Worm (Caenorhabditis elegans) whole organism, L2 larva: Measurements from ENCODE around the gene mob-3.

Source experiments
- F13H6.1 ChIP-seq: sonication (generic microtip); optimal IDR thresholded peaks from 2 replicates; lab custom pipeline; 2016; ENCODE audit warnings: missing genetic modification characterization, missing compliant biosample characterization
- aly-2 ChIP-seq: fragments of 150-350 bp; optimal IDR thresholded peaks from 2 replicates; lab custom pipeline; 2014; ENCODE audit warnings: missing biosample characterization, missing genetic modification characterization
- ama-1 ChIP-seq: fragments of 150-350 bp; optimal IDR thresholded peaks from 2 replicates; lab custom pipeline; 2018; ENCODE audit warnings: inconsistent platforms
- egl-27 ChIP-seq: sonication (generic microtip); optimal IDR thresholded peaks from 3 replicates; lab custom pipeline; 2017; ENCODE audit warnings: missing biosample characterization, missing genetic modification reagents, missing genetic modification characterization
- elt-1 ChIP-seq: fragments of 150-350 bp; optimal IDR thresholded peaks from 2 replicates; lab custom pipeline; 2014; ENCODE audit warnings: missing biosample characterization, missing genetic modification characterization
- lin-11 ChIP-seq: fragments of 150-350 bp; sonication (generic microtip); optimal IDR thresholded peaks from 2 replicates; lab custom pipeline; 2014; ENCODE audit warnings: missing biosample characterization, missing genetic modification characterization, inconsistent platforms, mixed read lengths
- lin-39 ChIP-seq: fragments of 150-350 bp; optimal IDR thresholded peaks from 2 replicates; lab custom pipeline; 2014; ENCODE audit warnings: missing biosample characterization, missing genetic modification reagents, missing genetic modification characterization
- lsy-2 ChIP-seq, 2 experiments: fragments of 150-350 bp in 1 of 2; sonication (generic microtip) in 1 of 2; optimal IDR thresholded peaks; 2 replicates each; lab custom pipeline; 2014 to 2017; ENCODE audit warnings: missing biosample characterization in 2 of 2, missing genetic modification characterization in 2 of 2
- nhr-77 ChIP-seq: fragments of 150-350 bp; optimal IDR thresholded peaks from 2 replicates; lab custom pipeline; 2014; ENCODE audit warnings: missing biosample characterization, missing genetic modification characterization
- unc-39 ChIP-seq: fragments of 150-350 bp; optimal IDR thresholded peaks from 2 replicates; lab custom pipeline; 2014; ENCODE audit warnings: missing biosample characterization, missing genetic modification characterization
- ztf-4 ChIP-seq: fragments of 150-350 bp; optimal IDR thresholded peaks from 2 replicates; lab custom pipeline; 2014; ENCODE audit warnings: missing biosample characterization, missing genetic modification characterization

- no peak for TF ChIP-seq nhr-77 (tag; lab: Kevin White, UChicago)
- no peak for TF ChIP-seq ztf-4 (tag; lab: Kevin White, UChicago)
- TF ChIP-seq aly-2 (tag; lab: Kevin White, UChicago), result no peak
- TF ChIP-seq lin-11 (tag; lab: Kevin White, UChicago), result no peak
- no peak for TF ChIP-seq lin-39 (tag; lab: Kevin White, UChicago)
- no peak for TF ChIP-seq egl-27 (tag; lab: Kevin White, UChicago)
- peak; percentile 3 for TF ChIP-seq ama-1 (lab: Kevin White, UChicago)
- no peak for TF ChIP-seq lsy-2 (tag; optimal IDR thresholded peaks at IDR 0.05; lab: Kevin White, UChicago)
- no peak for TF ChIP-seq unc-39
- no peak for TF ChIP-seq elt-1
- TF ChIP-seq F13H6.1 (tag; lab: Kevin White, UChicago), result no peak
These were observed 8.8 kb upstream of the mob-3 start for ce11 chrIV:7397507-7397906.
